Worm (Caenorhabditis elegans) whole organism, early embryonic: ENCODE results near the gene fat-1.
A peak's percentile ranks its signal among the peaks of the same experiment; 100 is the strongest.

Experiments
- B0310.2 ChIP-seq: sonication (generic microtip); optimal IDR thresholded peaks from 2 replicates; lab custom pipeline; 2016; ENCODE audit warnings: mild to moderate bottlenecking, missing genetic modification characterization, missing compliant biosample characterization
- F13C5.2 ChIP-seq: sonication (generic microtip); optimal IDR thresholded peaks from 2 replicates; lab custom pipeline; 2017; ENCODE audit warnings: mild to moderate bottlenecking, missing genetic modification characterization, inconsistent platforms, missing compliant biosample characterization
- aly-1 ChIP-seq: sonication (generic microtip); optimal IDR thresholded peaks from 2 replicates; lab custom pipeline; 2016; ENCODE audit warnings: missing genetic modification characterization, missing compliant biosample characterization
- ama-1 ChIP-seq: fragments of 150-350 bp; optimal IDR thresholded peaks from 2 replicates; lab custom pipeline; 2014
- ceh-13 ChIP-seq: fragments of 200-800 bp; sonication (Bioruptor generic); optimal IDR thresholded peaks from 2 replicates; lab custom pipeline; 2018; ENCODE audit warnings: mild to moderate bottlenecking, missing genetic modification characterization, missing compliant biosample characterization
- ceh-36 ChIP-seq: sonication (generic microtip); optimal IDR thresholded peaks from 2 replicates; lab custom pipeline; 2016; ENCODE audit warnings: missing genetic modification characterization, inconsistent platforms, missing compliant biosample characterization
- ets-7 ChIP-seq: sonication (generic microtip); optimal IDR thresholded peaks from 2 replicates; lab custom pipeline; 2016; ENCODE audit warnings: missing genotype, missing genetic modification characterization, missing compliant biosample characterization
- flt-1 ChIP-seq: fragments of 200-800 bp; sonication (Bioruptor generic); IDR thresholded peaks from 2 replicates; pipeline ENCODE4 v1.3.6; 2022; ENCODE audit warnings: missing genetic modification characterization, missing compliant biosample characterization
- hmbx-1 ChIP-seq: sonication (generic microtip); optimal IDR thresholded peaks from 2 replicates; lab custom pipeline; 2016; ENCODE audit warnings: mild to moderate bottlenecking, missing genetic modification characterization, missing compliant biosample characterization
- hmg-4 ChIP-seq: fragments of 200-800 bp; sonication (Bioruptor generic); optimal IDR thresholded peaks from 2 replicates; lab custom pipeline; 2018; ENCODE audit warnings: mild to moderate bottlenecking, missing genetic modification characterization, missing compliant biosample characterization
- hnd-1 ChIP-seq: sonication (generic microtip); optimal IDR thresholded peaks from 2 replicates; lab custom pipeline; 2016; ENCODE audit warnings: missing genetic modification characterization, missing compliant biosample characterization
- pes-1 ChIP-seq: fragments of 200-800 bp; sonication (Bioruptor generic); IDR thresholded peaks from 2 replicates; pipeline ENCODE4 v1.3.6; 2022; ENCODE audit warnings: missing genetic modification reagents, missing genetic modification characterization, missing compliant biosample characterization
- scrt-1 ChIP-seq: fragments of 200-800 bp; sonication (Bioruptor generic); IDR thresholded peaks from 2 replicates; pipeline ENCODE4 v1.3.6; 2022; ENCODE audit warnings: missing genetic modification characterization, missing compliant biosample characterization
- sea-1 ChIP-seq: fragments of 200-800 bp; sonication (Bioruptor generic); conservative IDR thresholded peaks from 2 replicates; pipeline ENCODE4 v1.3.6; 2022; ENCODE audit warnings: missing genetic modification characterization, missing compliant biosample characterization
- tbx-11 ChIP-seq: fragments of 200-800 bp; sonication (Bioruptor generic); IDR thresholded peaks from 2 replicates; pipeline ENCODE4 v1.3.6; 2022; ENCODE audit warnings: missing genetic modification characterization, missing compliant biosample characterization
- tbx-37 ChIP-seq: fragments of 200-800 bp; sonication (Bioruptor generic); conservative IDR thresholded peaks from 2 replicates; pipeline ENCODE4 v1.3.6; 2022; ENCODE audit warnings: missing genetic modification reagents, missing genetic modification characterization, missing compliant biosample characterization
- tra-4 ChIP-seq: sonication (generic microtip); optimal IDR thresholded peaks from 2 replicates; lab custom pipeline; 2017; ENCODE audit warnings: missing genetic modification characterization, missing compliant biosample characterization

The fat-1 gene

ce11 chrIV:13315344-13315743 is at the start of gene fat-1:
fat-1 (plus strand) TSS chrIV:13315644.
- no peak for TF ChIP-seq hnd-1
- TF ChIP-seq hmg-4 (GFP tag; lab: Kevin White, UChicago) = no peak
- no peak for TF ChIP-seq tra-4 (tag; lab: Kevin White, UChicago)
- TF ChIP-seq hmbx-1 = no peak
- TF ChIP-seq scrt-1 = no peak
- no peak for TF ChIP-seq F13C5.2 (tag; lab: Kevin White, UChicago)
- TF ChIP-seq tbx-11 (GFP tag; lab: Robert Waterston, UW) = no peak
- no peak for TF ChIP-seq ama-1
- TF ChIP-seq tbx-37 (GFP tag; lab: Robert Waterston, UW) = no peak
- TF ChIP-seq flt-1 (GFP tag; lab: Robert Waterston, UW) = no peak
- TF ChIP-seq sea-1 = no peak
- TF ChIP-seq B0310.2 (tag; lab: Kevin White, UChicago) = no peak
- TF ChIP-seq ets-7 (tag; lab: Kevin White, UChicago) = no peak
- no peak for TF ChIP-seq ceh-36 (tag; lab: Kevin White, UChicago)
- no peak for TF ChIP-seq aly-1
- no peak for TF ChIP-seq pes-1 (GFP tag; lab: Robert Waterston, UW)
- no peak for TF ChIP-seq ceh-13

- TF ChIP-seq flt-1 (GFP tag; lab: Robert Waterston, UW) (no peak), hmg-4 (GFP tag; lab: Kevin White, UChicago) (no peak)
Observed at ce11 chrIV:13268385-13268784, 47.1 kb upstream of the fat-1 start.

ce11 chrIV:13272494-13272893 is 43.0 kb upstream of the fat-1 start, which contains the start of gene unc-26:
unc-26 (minus strand) TSS chrIV:13272516.
- TF ChIP-seq scrt-1 (no peak), aly-1 (no peak), ceh-13 (no peak), ama-1 (no peak), sea-1 (no peak), hmbx-1 (no peak)

ce11 chrIV:13282778-13283177 is 32.7 kb upstream of the fat-1 start, which contains the start of gene cpsf-3:
cpsf-3 (minus strand) TSS chrIV:13282878.
- no peak for TF ChIP-seq ets-7 (tag; lab: Kevin White, UChicago)
- TF ChIP-seq hnd-1 = no peak
- no peak for TF ChIP-seq ceh-36 (tag; lab: Kevin White, UChicago)
- no peak for TF ChIP-seq ama-1

ce11 chrIV:13289321-13289720 is 26.1 kb upstream of the fat-1 start, which contains the start of gene Y67H2A.10:
Y67H2A.10 (minus strand) TSS chrIV:13289504.
- TF ChIP-seq tbx-37 (GFP tag; lab: Robert Waterston, UW) = 0 out of 2 replicates have a peak, but pooled peaks have one; percentile 27
- no peak for TF ChIP-seq scrt-1
- TF ChIP-seq aly-1 = no peak
- TF ChIP-seq pes-1 (GFP tag; lab: Robert Waterston, UW) = 0 out of 2 replicates have a peak, but pooled peaks have one; percentile 9
- TF ChIP-seq tbx-11 (GFP tag; lab: Robert Waterston, UW) = no peak
- TF ChIP-seq F13C5.2 (tag; lab: Kevin White, UChicago) = peak; percentile 42
- no peak for TF ChIP-seq hnd-1
- no peak for TF ChIP-seq ama-1
- TF ChIP-seq hmg-4 (GFP tag; lab: Kevin White, UChicago) = no peak
- no peak for TF ChIP-seq B0310.2 (tag; lab: Kevin White, UChicago)
- no peak for TF ChIP-seq ceh-36 (tag; lab: Kevin White, UChicago)
- no peak for TF ChIP-seq tra-4 (tag; lab: Kevin White, UChicago)
- no peak for TF ChIP-seq hmbx-1

ce11 chrIV:13290239-13290638 is 25.2 kb upstream of the fat-1 start:
- TF ChIP-seq aly-1 (no peak), B0310.2 (tag; lab: Kevin White, UChicago) (no peak), hmbx-1 (no peak), ama-1 (no peak), scrt-1 (no peak), F13C5.2 (tag; lab: Kevin White, UChicago) (no peak)

- peak; percentile 20 for TF ChIP-seq F13C5.2 (tag; lab: Kevin White, UChicago)
- no peak for TF ChIP-seq hmg-4 (GFP tag; lab: Kevin White, UChicago)
- 0 out of 2 replicates have a peak, but pooled peaks have one; percentile 32 for TF ChIP-seq flt-1 (GFP tag; lab: Robert Waterston, UW)
- no peak for TF ChIP-seq tbx-37 (GFP tag; lab: Robert Waterston, UW)
Observed at ce11 chrIV:13297746-13298145, 17.7 kb upstream of the fat-1 start, which contains the start of the genes Y67H2A.2 and micu-1. Y67H2A.2 (minus strand) TSS chrIV:13297819. micu-1 (plus strand) TSS chrIV:13297926.

ce11 chrIV:13299648-13300047 is 15.8 kb upstream of the fat-1 start:
- TF ChIP-seq hmg-4 (GFP tag; lab: Kevin White, UChicago) (no peak), scrt-1 (no peak), flt-1 (GFP tag; lab: Robert Waterston, UW) (no peak), sea-1 (no peak), pes-1 (GFP tag; lab: Robert Waterston, UW) (no peak), tbx-37 (GFP tag; lab: Robert Waterston, UW) (no peak), aly-1 (no peak), tbx-11 (GFP tag; lab: Robert Waterston, UW) (no peak), tra-4 (tag; lab: Kevin White, UChicago) (no peak), F13C5.2 (tag; lab: Kevin White, UChicago) (no peak), B0310.2 (tag; lab: Kevin White, UChicago) (no peak), ceh-13 (no peak)

- TF ChIP-seq aly-1 = no peak
- no peak for TF ChIP-seq hnd-1
- no peak for TF ChIP-seq B0310.2 (tag; lab: Kevin White, UChicago)
- no peak for TF ChIP-seq tbx-11 (GFP tag; lab: Robert Waterston, UW)
Observed at ce11 chrIV:13300109-13300508, 15.3 kb upstream of the fat-1 start, which contains the start of gene kdp-1. kdp-1 (plus strand) TSS chrIV:13300188.
